Worm (Caenorhabditis elegans) whole organism, L2 larva: Measurements from ENCODE around the gene Y23B4A.1.

Experiments used
- C34F6.9 ChIP-seq: fragments of 150-350 bp; optimal IDR thresholded peaks from 2 replicates; lab custom pipeline; 2014; ENCODE audit warnings: missing biosample characterization, missing genetic modification characterization
- nhr-129 ChIP-seq: fragments of 150-350 bp; optimal IDR thresholded peaks from 2 replicates; lab custom pipeline; 2014; ENCODE audit warnings: missing biosample characterization, missing genetic modification characterization
- snpc-4 ChIP-seq: fragments of 150-350 bp; optimal IDR thresholded peaks from 2 replicates; lab custom pipeline; 2014; ENCODE audit warnings: missing biosample characterization, missing genetic modification characterization
- ztf-11 ChIP-seq: sonication (generic microtip); optimal IDR thresholded peaks from 2 replicates; lab custom pipeline; 2017; ENCODE audit warnings: missing biosample characterization, missing genetic modification characterization

DNA sequence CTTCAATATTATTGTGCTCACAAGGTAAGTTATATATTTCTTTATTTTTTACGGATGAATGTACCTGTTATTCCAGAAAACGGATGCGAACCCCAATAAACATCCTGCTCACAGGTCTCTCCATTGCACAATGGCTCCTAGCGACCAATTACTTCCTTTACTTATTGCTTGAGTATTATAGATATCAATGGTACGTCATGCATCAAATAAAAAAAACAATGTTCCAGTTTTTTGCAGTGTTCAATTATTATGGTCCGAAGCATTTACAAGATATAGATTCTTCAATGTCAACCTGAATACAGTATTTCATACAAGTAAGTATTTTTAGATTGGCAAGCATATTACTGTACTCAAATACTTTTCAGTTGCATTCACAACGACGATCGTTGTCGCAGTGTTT lies 15.7 kb upstream of the Y23B4A.1 start:
- no peak for TF ChIP-seq C34F6.9 (tag; lab: Kevin White, UChicago)
- TF ChIP-seq ztf-11 = no peak
- TF ChIP-seq nhr-129 (tag; lab: Kevin White, UChicago) = no peak
- no peak for TF ChIP-seq snpc-4 (tag; lab: Kevin White, UChicago)
